Fruit fly (Drosophila melanogaster) whole organism, embryonic: Measurements from ENCODE around the gene CG32379.

Experiments
- Antp ChIP-seq: fragments of 200-800 bp; sonication (Bioruptor generic); optimal IDR thresholded peaks from 3 replicates; lab custom pipeline; 2016; ENCODE audit warnings: missing biosample characterization, missing genetic modification characterization
- CG10543 ChIP-seq: fragments of 200-800 bp; sonication (Bioruptor generic); optimal IDR thresholded peaks from 3 replicates; lab custom pipeline; 2017; ENCODE audit warnings: missing biosample characterization, mild to moderate bottlenecking, missing genetic modification characterization, moderate library complexity
- CG12391 ChIP-seq: fragments of 200-800 bp; sonication (Bioruptor generic); optimal IDR thresholded peaks from 3 replicates; lab custom pipeline; 2018; ENCODE audit warnings: missing biosample characterization, mild to moderate bottlenecking, missing genetic modification characterization, moderate library complexity
- CG14014 ChIP-seq: fragments of 200-800 bp; sonication (Bioruptor generic); IDR thresholded peaks from 2 replicates; pipeline ENCODE4 v1.3.6; 2022; ENCODE audit warnings: missing biosample characterization, missing genetic modification characterization
- CG15269 ChIP-seq: fragments of 200-800 bp; sonication (Bioruptor generic); optimal IDR thresholded peaks from 2 replicates; lab custom pipeline; 2018; ENCODE audit warnings: missing biosample characterization, mild to moderate bottlenecking, missing genetic modification characterization, moderate library complexity
- CG16813 ChIP-seq: fragments of 200-800 bp; sonication (Bioruptor generic); IDR thresholded peaks from 3 replicates; pipeline ENCODE4 v1.3.6; 2022; ENCODE audit warnings: missing biosample characterization, missing genetic modification characterization; ENCODE audit not compliant: partially characterized antibody
- CG2120 ChIP-seq: fragments of 200-800 bp; sonication (Bioruptor generic); optimal IDR thresholded peaks from 3 replicates; lab custom pipeline; 2016; ENCODE audit warnings: missing biosample characterization, missing genetic modification characterization
- CG2199 ChIP-seq: fragments of 200-800 bp; sonication (Bioruptor generic); IDR thresholded peaks from 3 replicates; pipeline ENCODE4 v1.3.6; 2022; ENCODE audit warnings: missing biosample characterization, missing genetic modification characterization
- CG2678 ChIP-seq: fragments of 200-800 bp; sonication (Bioruptor generic); optimal IDR thresholded peaks from 3 replicates; lab custom pipeline; 2019; ENCODE audit warnings: missing biosample characterization, mild to moderate bottlenecking, missing genetic modification characterization, moderate library complexity
- CG30431 ChIP-seq: fragments of 200-800 bp; sonication (Bioruptor generic); optimal IDR thresholded peaks from 2 replicates; lab custom pipeline; 2017; ENCODE audit warnings: missing biosample characterization, missing genetic modification characterization
- CG6683 ChIP-seq: fragments of 200-800 bp; sonication (Bioruptor generic); optimal IDR thresholded peaks from 2 replicates; lab custom pipeline; 2017; ENCODE audit warnings: missing biosample characterization, mild to moderate bottlenecking, missing genetic modification characterization, missing genetic modification reagents
- CG8944 ChIP-seq: fragments of 200-800 bp; sonication (Bioruptor generic); optimal IDR thresholded peaks from 3 replicates; lab custom pipeline; 2016; ENCODE audit warnings: missing biosample characterization, missing genetic modification characterization
- CG9797 ChIP-seq: fragments of 200-800 bp; sonication (Bioruptor generic); optimal IDR thresholded peaks from 3 replicates; lab custom pipeline; 2018; ENCODE audit warnings: missing biosample characterization, mild to moderate bottlenecking, missing genetic modification characterization
- D19A ChIP-seq: fragments of 200-800 bp; optimal IDR thresholded peaks from 3 replicates; lab custom pipeline; 2019; ENCODE audit warnings: missing biosample characterization, mild to moderate bottlenecking, missing genetic modification characterization, moderate library complexity
- HLHmδ ChIP-seq: fragments of 200-800 bp; sonication (Bioruptor generic); optimal IDR thresholded peaks from 2 replicates; lab custom pipeline; 2018; ENCODE audit warnings: missing biosample characterization, mild to moderate bottlenecking, missing genetic modification characterization, moderate library complexity
- Hr3 ChIP-seq: fragments of 200-800 bp; sonication (Bioruptor generic); optimal IDR thresholded peaks from 3 replicates; lab custom pipeline; 2016; ENCODE audit warnings: missing biosample characterization, missing genetic modification characterization
- Hr39 ChIP-seq: fragments of >200 bp; optimal IDR thresholded peaks from 2 replicates; lab custom pipeline; 2017
- Lhr ChIP-seq: fragments of 200-800 bp; sonication (Bioruptor generic); optimal IDR thresholded peaks from 3 replicates; lab custom pipeline; 2017; ENCODE audit warnings: mild to moderate bottlenecking, missing biosample characterization, missing genetic modification reagents, missing genetic modification characterization
- Meics ChIP-seq: fragments of 200-800 bp; sonication (Bioruptor generic); optimal IDR thresholded peaks from 2 replicates; lab custom pipeline; 2017; ENCODE audit warnings: missing biosample characterization, mild to moderate bottlenecking, missing genetic modification characterization
- NC2α ChIP-seq: fragments of 200-800 bp; sonication (Bioruptor generic); optimal IDR thresholded peaks from 2 replicates; lab custom pipeline; 2016; ENCODE audit warnings: missing biosample characterization, missing genetic modification characterization
- NfI ChIP-seq: fragments of 200-800 bp; sonication (Bioruptor generic); optimal IDR thresholded peaks from 3 replicates; lab custom pipeline; 2018; ENCODE audit warnings: missing biosample characterization, mild to moderate bottlenecking, missing genetic modification characterization, moderate library complexity
- Poxn ChIP-seq: fragments of 200-800 bp; sonication (Bioruptor generic); IDR thresholded peaks from 2 replicates; pipeline ENCODE4 v1.3.6; 2022; ENCODE audit warnings: missing biosample characterization, missing genetic modification characterization
- Ravus ChIP-seq: fragments of 200-800 bp; sonication (Bioruptor generic); IDR thresholded peaks from 2 replicates; pipeline ENCODE4 v1.3.6; 2022; ENCODE audit warnings: missing biosample characterization, missing genetic modification characterization
- Sox100B ChIP-seq: fragments of 200-800 bp; sonication (Bioruptor generic); optimal IDR thresholded peaks from 3 replicates; lab custom pipeline; 2018; ENCODE audit warnings: missing biosample characterization, mild to moderate bottlenecking, missing genetic modification characterization
- Sry-β ChIP-seq: fragments of 200-800 bp; sonication (Bioruptor generic); optimal IDR thresholded peaks from 2 replicates; lab custom pipeline; 2018; ENCODE audit warnings: missing biosample characterization, mild to moderate bottlenecking, missing genetic modification characterization, moderate library complexity
- Sry-δ ChIP-seq: fragments of 200-800 bp; sonication (Bioruptor generic); optimal IDR thresholded peaks from 2 replicates; lab custom pipeline; 2016; ENCODE audit warnings: missing biosample characterization, missing genetic modification characterization
- Xrp1 ChIP-seq: fragments of 200-800 bp; sonication (Bioruptor generic); IDR thresholded peaks from 2 replicates; pipeline ENCODE4 v1.3.6; 2022; ENCODE audit warnings: missing biosample characterization, missing genetic modification characterization
- abd-A ChIP-seq: fragments of 200-800 bp; sonication (Bioruptor generic); optimal IDR thresholded peaks from 3 replicates; lab custom pipeline; 2019; ENCODE audit warnings: missing biosample characterization, mild to moderate bottlenecking, missing genetic modification characterization, moderate library complexity
- ato ChIP-seq: fragments of 200-800 bp; sonication (Bioruptor generic); IDR thresholded peaks from 2 replicates; pipeline ENCODE4 v1.3.6; 2022; ENCODE audit warnings: missing biosample characterization, missing genetic modification characterization; ENCODE audit not compliant: partially characterized antibody
- bcd ChIP-seq: fragments of 200-800 bp; sonication (Bioruptor generic); optimal IDR thresholded peaks from 2 replicates; lab custom pipeline; 2017; ENCODE audit warnings: missing biosample characterization, mild to moderate bottlenecking, missing genetic modification characterization
- cad ChIP-seq: fragments of >200 bp; optimal IDR thresholded peaks from 2 replicates; lab custom pipeline; 2017; ENCODE audit warnings: missing biosample characterization, missing genetic modification characterization
- dpn ChIP-seq, 2 experiments: fragments of 200-800 bp; sonication (Bioruptor generic); optimal IDR thresholded peaks; 3 replicates each; lab custom pipeline; 2016; ENCODE audit warnings: missing biosample characterization in 2 of 2, missing genetic modification characterization in 2 of 2
- esg ChIP-seq: fragments of 200-800 bp; sonication (Bioruptor generic); conservative IDR thresholded peaks from 2 replicates; pipeline ENCODE4 v1.3.6; 2022; ENCODE audit warnings: missing biosample characterization, missing genetic modification characterization
- exex ChIP-seq: fragments of 200-800 bp; sonication (Bioruptor generic); optimal IDR thresholded peaks from 4 replicates; lab custom pipeline; 2018; ENCODE audit warnings: missing biosample characterization, mild to moderate bottlenecking, missing genetic modification characterization, moderate library complexity
- eyg ChIP-seq: fragments of 200-800 bp; sonication (Bioruptor generic); optimal IDR thresholded peaks from 3 replicates; lab custom pipeline; 2016; ENCODE audit warnings: missing biosample characterization, missing genetic modification characterization
- grau ChIP-seq: fragments of 200-800 bp; optimal IDR thresholded peaks from 3 replicates; lab custom pipeline; 2019; ENCODE audit warnings: missing biosample characterization, mild to moderate bottlenecking, missing genetic modification characterization, moderate library complexity
- grn ChIP-seq: fragments of 200-800 bp; sonication (Bioruptor generic); optimal IDR thresholded peaks from 3 replicates; lab custom pipeline; 2017; ENCODE audit warnings: missing biosample characterization, missing genetic modification characterization
- hkb ChIP-seq, 2 experiments: fragments of 200-800 bp in 1 of 2; fragments of >200 bp in 1 of 2; sonication (Bioruptor generic) in 1 of 2; IDR thresholded peaks in 1 of 2; optimal IDR thresholded peaks in 1 of 2; 2 replicates each; pipeline versions ENCODE4 v1.3.6 to Lab custom; 2017 to 2022; ENCODE audit warnings: missing biosample characterization in 1 of 2, missing genetic modification characterization in 1 of 2
- jigr1 ChIP-seq: fragments of 200-800 bp; sonication (Bioruptor generic); IDR thresholded peaks from 3 replicates; pipeline ENCODE4 v1.3.6; 2022; ENCODE audit warnings: missing biosample characterization, missing genetic modification characterization
- lbe ChIP-seq: fragments of 200-800 bp; sonication (Bioruptor generic); optimal IDR thresholded peaks from 2 replicates; lab custom pipeline; 2016; ENCODE audit warnings: missing biosample characterization, mild to moderate bottlenecking, missing genetic modification characterization
- maf-S ChIP-seq: fragments of 200-800 bp; sonication (Bioruptor generic); optimal IDR thresholded peaks from 2 replicates; lab custom pipeline; 2016; ENCODE audit warnings: missing biosample characterization, missing genetic modification characterization
- nerfin-1 ChIP-seq: fragments of 200-800 bp; sonication (Bioruptor generic); optimal IDR thresholded peaks from 3 replicates; lab custom pipeline; 2019; ENCODE audit warnings: missing biosample characterization, mild to moderate bottlenecking, missing genetic modification characterization, moderate library complexity
- nmo ChIP-seq: fragments of 200-800 bp; sonication (Bioruptor generic); optimal IDR thresholded peaks from 2 replicates; lab custom pipeline; 2018; ENCODE audit warnings: missing biosample characterization, mild to moderate bottlenecking, missing genetic modification characterization, moderate library complexity
- nom ChIP-seq: fragments of 200-800 bp; sonication (Bioruptor generic); optimal IDR thresholded peaks from 2 replicates; lab custom pipeline; 2017; ENCODE audit warnings: missing biosample characterization, missing genetic modification characterization, mild to moderate bottlenecking, moderate library complexity, missing genetic modification reagents
- oc ChIP-seq: fragments of 200-800 bp; sonication (Bioruptor generic); optimal IDR thresholded peaks from 2 replicates; lab custom pipeline; 2018; ENCODE audit warnings: missing biosample characterization, mild to moderate bottlenecking, missing genetic modification characterization, moderate library complexity
- rib ChIP-seq: fragments of 200-800 bp; sonication (Bioruptor generic); IDR thresholded peaks from 2 replicates; pipeline ENCODE4 v1.3.6; 2022; ENCODE audit warnings: missing biosample characterization, missing genetic modification characterization
- row ChIP-seq: fragments of 200-800 bp; sonication (Bioruptor generic); IDR thresholded peaks from 3 replicates; pipeline ENCODE4 v1.3.6; 2022; ENCODE audit warnings: missing biosample characterization, missing genetic modification characterization
- sug ChIP-seq: fragments of 200-800 bp; optimal IDR thresholded peaks from 2 replicates; lab custom pipeline; 2019; ENCODE audit warnings: missing biosample characterization, mild to moderate bottlenecking, missing genetic modification characterization, moderate library complexity

CG32379 gene

dm6 chr3L:7367798-7368678, 28.1 kb upstream of the CG32379 start (continued):
- TF ChIP-seq Meics (peak; percentile 50), CG2199 (GFP tag; lab: Robert Waterston, UW) (0 out of 3 replicates have a peak, but pooled peaks have one; percentile 67), Hr3 (no peak), CG12391 (tag; lab: Kevin White, UChicago) (peak; percentile 9), Lhr (GFP tag; lab: Kevin White, UChicago) (no peak), CG8944 (GFP tag; lab: Kevin White, UChicago) (peak; percentile 6), Poxn (GFP tag; lab: Robert Waterston, UW) (no peak), rib (peak; percentile 67), exex (tag; lab: Kevin White, UChicago) (peak; percentile 88), grau (tag; lab: Kevin White, UChicago) (peak; percentile 25), CG10543 (GFP tag; lab: Kevin White, UChicago) (peak; percentile 27), sug (tag; lab: Kevin White, UChicago) (peak; percentile 94), nerfin-1 (tag; lab: Kevin White, UChicago) (peak; percentile 31), D19A (tag; lab: Kevin White, UChicago) (peak; percentile 7), ato (GFP tag; lab: Robert Waterston, UW) (0 out of 2 replicates have a peak, but pooled peaks have one; percentile 32), Sry-β (GFP tag; lab: Kevin White, UChicago) (no peak), Hr39 (lab: Kevin White, UChicago) (no peak), jigr1 (GFP tag; lab: Robert Waterston, UW) (no peak), Sry-δ (GFP tag; lab: Kevin White, UChicago) (peak; percentile 19), CG30431 (GFP tag; lab: Kevin White, UChicago) (no peak), Xrp1 (GFP tag; lab: Robert Waterston, UW) (peak; percentile 47; the same call in 1 of the 2 replicates), CG2678 (tag; lab: Kevin White, UChicago) (peak; percentile 45), esg (GFP tag; lab: Robert Waterston, UW) (no peak), bcd (GFP tag; lab: Kevin White, UChicago) (peak; percentile 27), CG14014 (peak; percentile 24; the same call in 1 of the 2 replicates), cad (GFP tag; lab: Kevin White, UChicago) (no peak), hkb (optimal IDR thresholded peaks at IDR 0.05; lab: Kevin White, UChicago) (no peak), hkb (GFP tag; IDR thresholded peaks at IDR 0.05; lab: Robert Waterston, UW) (peak; percentile 43), dpn (GFP tag; optimal IDR thresholded peaks at IDR 0.05; lab: Kevin White, UChicago) (peak; percentile 7 to 18), NfI (GFP tag; lab: Kevin White, UChicago) (peak; percentile 21), nmo (GFP tag; lab: Kevin White, UChicago) (peak; percentile 24), abd-A (peak; percentile 72), row (GFP tag; lab: Robert Waterston, UW) (peak; percentile 15; the same call in 1 of the 3 replicates), CG16813 (GFP tag; lab: Robert Waterston, UW) (peak; percentile 8; the same call in 1 of the 3 replicates), grn (GFP tag; lab: Kevin White, UChicago) (peak; percentile 50), maf-S (no peak), eyg (GFP tag; lab: Kevin White, UChicago) (no peak), Ravus (no peak), CG2120 (peak; percentile 59), oc (tag; lab: Kevin White, UChicago) (no peak), NC2α (GFP tag; lab: Kevin White, UChicago) (no peak), lbe (peak; percentile 30), CG6683 (GFP tag; lab: Kevin White, UChicago) (no peak), Sox100B (GFP tag; lab: Kevin White, UChicago) (peak; percentile 48), Antp (GFP tag; lab: Kevin White, UChicago) (no peak), CG9797 (GFP tag; lab: Kevin White, UChicago) (no peak), CG15269 (tag; lab: Kevin White, UChicago) (peak; percentile 54), HLHmδ (GFP tag; lab: Kevin White, UChicago) (peak; percentile 7), nom (GFP tag; lab: Kevin White, UChicago) (peak; percentile 18)
